Worm (Caenorhabditis elegans) whole organism, mixed stage, embryonic: ENCODE results near the gene srv-13.
A peak's percentile ranks its signal among the peaks of the same experiment; 100 is the strongest.

Source experiments
- bed-3 ChIP-seq: fragments of 200-800 bp; sonication (Bioruptor generic); optimal IDR thresholded peaks from 3 replicates; lab custom pipeline; 2018; ENCODE audit warnings: mild to moderate bottlenecking, missing genetic modification characterization, moderate library complexity, missing compliant biosample characterization
- ceh-39 ChIP-seq: fragments of 150-350 bp; optimal IDR thresholded peaks from 2 replicates; lab custom pipeline; 2014; ENCODE audit warnings: missing biosample characterization, missing genetic modification characterization
- ceh-43 ChIP-seq: fragments of 200-800 bp; sonication (Bioruptor generic); optimal IDR thresholded peaks from 2 replicates; lab custom pipeline; 2018; ENCODE audit warnings: mild to moderate bottlenecking, missing genetic modification characterization, moderate library complexity, missing compliant biosample characterization
- ceh-83 ChIP-seq: fragments of 200-800 bp; sonication (Bioruptor generic); optimal IDR thresholded peaks from 2 replicates; lab custom pipeline; 2018; ENCODE audit warnings: mild to moderate bottlenecking, missing genetic modification characterization, missing compliant biosample characterization
- ces-1 ChIP-seq: fragments of 150-350 bp; optimal IDR thresholded peaks from 2 replicates; lab custom pipeline; 2014; ENCODE audit warnings: missing biosample characterization, missing genetic modification reagents, missing genetic modification characterization
- cnd-1 ChIP-seq: fragments of 200-800 bp; sonication (Bioruptor generic); optimal IDR thresholded peaks from 2 replicates; lab custom pipeline; 2018; ENCODE audit warnings: mild to moderate bottlenecking, missing genetic modification characterization, missing compliant biosample characterization
- drap-1 ChIP-seq: fragments of 200-800 bp; sonication (Bioruptor generic); optimal IDR thresholded peaks from 3 replicates; lab custom pipeline; 2018; ENCODE audit warnings: mild to moderate bottlenecking, missing genetic modification characterization, missing compliant biosample characterization
- elt-3 ChIP-seq: fragments of 150-350 bp; optimal IDR thresholded peaks from 2 replicates; lab custom pipeline; 2014; ENCODE audit warnings: missing biosample characterization, missing genetic modification characterization
- flh-1 ChIP-seq: fragments of 200-800 bp; sonication (Bioruptor generic); optimal IDR thresholded peaks from 2 replicates; lab custom pipeline; 2018; ENCODE audit warnings: mild to moderate bottlenecking, missing genetic modification characterization, moderate library complexity, missing compliant biosample characterization
- hlh-1 ChIP-seq: fragments of 150-350 bp; optimal IDR thresholded peaks from 2 replicates; lab custom pipeline; 2014; ENCODE audit warnings: missing biosample characterization, missing genetic modification reagents, missing genetic modification characterization
- lin-13 ChIP-seq: fragments of 150-350 bp; optimal IDR thresholded peaks from 2 replicates; lab custom pipeline; 2014; ENCODE audit warnings: missing biosample characterization, missing genetic modification characterization
- lin-32 ChIP-seq: fragments of 200-800 bp; sonication (Bioruptor generic); optimal IDR thresholded peaks from 2 replicates; lab custom pipeline; 2018; ENCODE audit warnings: mild to moderate bottlenecking, missing genetic modification characterization, missing compliant biosample characterization
- lsy-2 ChIP-seq: fragments of 150-350 bp; optimal IDR thresholded peaks from 2 replicates; lab custom pipeline; 2014; ENCODE audit warnings: missing biosample characterization, missing genetic modification characterization
- mab-5 ChIP-seq: fragments of 150-350 bp; optimal IDR thresholded peaks from 2 replicates; lab custom pipeline; 2014; ENCODE audit warnings: missing biosample characterization, missing genetic modification characterization
- mls-2 ChIP-seq: sonication (generic microtip); optimal IDR thresholded peaks from 2 replicates; lab custom pipeline; 2016; ENCODE audit warnings: mild to moderate bottlenecking, missing genetic modification characterization, moderate library complexity, missing compliant biosample characterization
- nhr-12 ChIP-seq: fragments of 150-350 bp; optimal IDR thresholded peaks from 2 replicates; lab custom pipeline; 2014; ENCODE audit warnings: missing biosample characterization, missing genetic modification characterization
- nhr-2 ChIP-seq: fragments of 150-350 bp; optimal IDR thresholded peaks from 2 replicates; lab custom pipeline; 2014; ENCODE audit warnings: missing biosample characterization, missing genetic modification characterization
- nhr-237 ChIP-seq: fragments of 150-350 bp; optimal IDR thresholded peaks from 2 replicates; lab custom pipeline; 2014; ENCODE audit warnings: missing biosample characterization, missing genetic modification characterization
- nhr-76 ChIP-seq: sonication (generic microtip); optimal IDR thresholded peaks from 2 replicates; lab custom pipeline; 2017; ENCODE audit warnings: missing biosample characterization, missing genetic modification characterization
- sem-2 ChIP-seq: fragments of 200-800 bp; sonication (Bioruptor generic); optimal IDR thresholded peaks from 2 replicates; lab custom pipeline; 2018; ENCODE audit warnings: mild to moderate bottlenecking, missing genetic modification characterization, missing compliant biosample characterization
- snpc-4 ChIP-seq: fragments of 150-350 bp; optimal IDR thresholded peaks from 2 replicates; lab custom pipeline; 2014; ENCODE audit warnings: missing biosample characterization, missing genetic modification characterization
- tbx-8 ChIP-seq: fragments of 200-800 bp; sonication (Bioruptor generic); optimal IDR thresholded peaks from 2 replicates; lab custom pipeline; 2018; ENCODE audit warnings: mild to moderate bottlenecking, missing genetic modification characterization, moderate library complexity, missing compliant biosample characterization
- unc-120 ChIP-seq: sonication (generic microtip); optimal IDR thresholded peaks from 2 replicates; lab custom pipeline; 2017; ENCODE audit warnings: missing genetic modification characterization, missing compliant biosample characterization; ENCODE audit not compliant: poor library complexity, severe bottlenecking
- unc-39 ChIP-seq: fragments of 150-350 bp; optimal IDR thresholded peaks from 2 replicates; lab custom pipeline; 2014; ENCODE audit warnings: missing biosample characterization, missing genetic modification characterization
- unc-62 ChIP-seq: fragments of 150-350 bp; optimal IDR thresholded peaks from 2 replicates; lab custom pipeline; 2014; ENCODE audit warnings: missing biosample characterization, missing genetic modification reagents, missing genetic modification characterization
- zip-8 ChIP-seq: fragments of 150-350 bp; optimal IDR thresholded peaks from 2 replicates; lab custom pipeline; 2014; ENCODE audit warnings: missing biosample characterization, missing genetic modification characterization
- ztf-11 ChIP-seq: fragments of 150-350 bp; optimal IDR thresholded peaks from 2 replicates; lab custom pipeline; 2014; ENCODE audit warnings: missing biosample characterization, missing genetic modification characterization

Gene srv-13

ce11 chrIV:6377335-6378069 lies 27.5 kb upstream of the srv-13 start:
- TF ChIP-seq tbx-8 (GFP tag; lab: Kevin White, UChicago) = no peak
- no peak for TF ChIP-seq ztf-11 (tag; lab: Kevin White, UChicago)
- TF ChIP-seq zip-8 = no peak
- TF ChIP-seq ceh-43 (GFP tag; lab: Kevin White, UChicago) = no peak

ce11 chrIV:6378398-6378797 lies 26.6 kb upstream of the srv-13 start:
- TF ChIP-seq unc-120 (tag; lab: Kevin White, UChicago) (no peak), unc-62 (GFP tag; lab: Kevin White, UChicago) (no peak), nhr-237 (tag; lab: Kevin White, UChicago) (no peak), nhr-12 (tag; lab: Kevin White, UChicago) (no peak), lsy-2 (tag; lab: Kevin White, UChicago) (no peak), cnd-1 (tag; lab: Kevin White, UChicago) (no peak), nhr-76 (tag; lab: Kevin White, UChicago) (no peak), lin-32 (GFP tag; lab: Kevin White, UChicago) (no peak), zip-8 (no peak), unc-39 (tag; lab: Kevin White, UChicago) (no peak), elt-3 (tag; lab: Kevin White, UChicago) (no peak), sem-2 (no peak), bed-3 (no peak), tbx-8 (GFP tag; lab: Kevin White, UChicago) (no peak), flh-1 (GFP tag; lab: Kevin White, UChicago) (no peak), nhr-2 (tag; lab: Kevin White, UChicago) (no peak), mls-2 (no peak), ces-1 (GFP tag; lab: Kevin White, UChicago) (no peak), snpc-4 (tag; lab: Kevin White, UChicago) (no peak)

ce11 chrIV:6383970-6384369 lies 21.0 kb upstream of the srv-13 start, which contains the start of gene shl-1:
Gene shl-1, minus strand, starts transcription at chrIV:6384070.
- TF ChIP-seq snpc-4 (tag; lab: Kevin White, UChicago) = no peak

ce11 chrIV:6385010-6385409 lies 20.0 kb upstream of the srv-13 start:
- TF ChIP-seq flh-1 (GFP tag; lab: Kevin White, UChicago) (no peak), cnd-1 (tag; lab: Kevin White, UChicago) (no peak), ceh-39 (tag; lab: Kevin White, UChicago) (no peak), ztf-11 (tag; lab: Kevin White, UChicago) (no peak), unc-39 (tag; lab: Kevin White, UChicago) (no peak), lin-13 (tag; lab: Kevin White, UChicago) (no peak), ces-1 (GFP tag; lab: Kevin White, UChicago) (peak; percentile 62), hlh-1 (tag; lab: Kevin White, UChicago) (no peak)

ce11 chrIV:6388550-6388949 lies 16.4 kb upstream of the srv-13 start:
- TF ChIP-seq hlh-1 (tag; lab: Kevin White, UChicago) (no peak), sem-2 (no peak), unc-39 (tag; lab: Kevin White, UChicago) (no peak), nhr-76 (tag; lab: Kevin White, UChicago) (no peak), mab-5 (no peak), nhr-2 (tag; lab: Kevin White, UChicago) (no peak), ceh-39 (tag; lab: Kevin White, UChicago) (no peak), nhr-237 (tag; lab: Kevin White, UChicago) (no peak), ztf-11 (tag; lab: Kevin White, UChicago) (no peak), mls-2 (no peak), unc-120 (tag; lab: Kevin White, UChicago) (no peak), snpc-4 (tag; lab: Kevin White, UChicago) (no peak)
- TF ChIP-seq, all 35 proteins: peak for 0

ce11 chrIV:6391566-6391965 lies 13.4 kb upstream of the srv-13 start:
- TF ChIP-seq lsy-2 (tag; lab: Kevin White, UChicago) (no peak), ceh-43 (GFP tag; lab: Kevin White, UChicago) (no peak), ces-1 (GFP tag; lab: Kevin White, UChicago) (no peak), drap-1 (no peak), sem-2 (no peak), ceh-83 (no peak), unc-62 (GFP tag; lab: Kevin White, UChicago) (no peak)
